Fruit fly (Drosophila melanogaster): Measurements from ENCODE around the gene ThrRS.
A peak's percentile ranks its signal among the peaks of the same experiment; 100 is the strongest.

The ThrRS gene

dm6 chr2L:12103231-12104210 is at the start of gene ThrRS, which contains the start of gene Patsas:
ThrRS (plus strand) TSS chr2L:12103751.
Patsas (minus strand) TSS chr2L:12103285.
- TF ChIP-seq ovo (GFP tag; optimal IDR thresholded peaks at IDR 0.05): peak; percentile 51
- no peak for TF ChIP-seq CG5204 (GFP tag; optimal IDR thresholded peaks at IDR 0.05)
- peak; percentile 80 for TF ChIP-seq CG7101 (tag; optimal IDR thresholded peaks at IDR 0.05)
- peak; percentile 50 for TF ChIP-seq bab1 (GFP tag; optimal IDR thresholded peaks at IDR 0.05)
- TF ChIP-seq CG7045 (GFP tag; optimal IDR thresholded peaks at IDR 0.05): peak; percentile 89
- TF ChIP-seq kay (GFP tag; ENCODE audit: borderline replicate concordance): no peak
- peak; percentile 86 for TF ChIP-seq CG14711 (tag; optimal IDR thresholded peaks at IDR 0.05)
- TF ChIP-seq CG11617 (GFP tag; optimal IDR thresholded peaks at IDR 0.05): peak; percentile 76
- TF ChIP-seq Mnt (GFP tag; optimal IDR thresholded peaks at IDR 0.05): peak; percentile 87
- TF ChIP-seq toe (GFP tag; optimal IDR thresholded peaks at IDR 0.05): peak; percentile 84
- peak; percentile 39 for TF ChIP-seq cic (GFP tag; optimal IDR thresholded peaks at IDR 0.05)
- peak; percentile 66 for TF ChIP-seq Hr96 (GFP tag; optimal IDR thresholded peaks at IDR 0.05)
- peak; percentile 39 for TF ChIP-seq Clk (GFP tag; optimal IDR thresholded peaks at IDR 0.05)
- peak; percentile 77 for TF ChIP-seq CG12768 (GFP tag; optimal IDR thresholded peaks at IDR 0.05)
- peak; percentile 72 for TF ChIP-seq CG33017 (tag; optimal IDR thresholded peaks at IDR 0.05)
- peak; percentile 69 for TF ChIP-seq pad (GFP tag; optimal IDR thresholded peaks at IDR 0.05)
- peak; percentile 67 for TF ChIP-seq tj (GFP tag; optimal IDR thresholded peaks at IDR 0.05)
- TF ChIP-seq cnc (optimal IDR thresholded peaks at IDR 0.05): no peak
- TF ChIP-seq CG1620 (GFP tag; optimal IDR thresholded peaks at IDR 0.05): peak; percentile 70
- TF ChIP-seq Crg-1 (GFP tag; optimal IDR thresholded peaks at IDR 0.05): peak; percentile 23

- TF ChIP-seq pad (GFP tag; optimal IDR thresholded peaks at IDR 0.05) (no peak), cic (GFP tag; optimal IDR thresholded peaks at IDR 0.05) (no peak), tj (GFP tag; optimal IDR thresholded peaks at IDR 0.05) (peak; percentile 57), CG12768 (GFP tag; optimal IDR thresholded peaks at IDR 0.05) (peak; percentile 4), Clk (GFP tag; optimal IDR thresholded peaks at IDR 0.05) (no peak), CG11617 (GFP tag; optimal IDR thresholded peaks at IDR 0.05) (no peak), bab1 (GFP tag; optimal IDR thresholded peaks at IDR 0.05) (no peak), CG5204 (GFP tag; optimal IDR thresholded peaks at IDR 0.05) (no peak), Mnt (GFP tag; optimal IDR thresholded peaks at IDR 0.05) (peak; percentile 87)
Measured at dm6 chr2L:12055837-12056388, 47.6 kb upstream of the ThrRS start, which contains the start of the genes JhI-21, RpL7-like and CG34164. JhI-21 (minus strand) TSS chr2L:12056042. RpL7-like (plus strand) TSS chr2L:12056326. CG34164 (plus strand) TSS chr2L:12056348.

DNA sequence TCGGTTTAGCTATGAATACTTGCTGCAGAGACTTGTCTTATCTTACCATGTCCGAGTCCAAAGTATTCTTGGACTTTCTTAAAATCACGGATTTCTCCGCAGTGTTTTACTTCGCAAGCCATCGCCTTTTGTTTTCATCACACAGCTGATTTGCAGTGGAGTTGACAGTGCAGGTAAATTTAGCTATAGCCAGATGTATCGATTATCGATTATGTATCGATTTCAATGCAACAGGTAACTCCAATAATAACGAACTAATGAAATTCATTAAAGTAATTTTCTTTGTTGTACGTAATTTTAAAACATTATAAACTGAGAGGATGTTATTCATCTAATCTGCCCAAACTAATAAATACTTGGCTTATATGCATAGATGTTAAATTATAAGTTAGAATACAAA is 40.5 kb upstream of the ThrRS start, which contains the start of gene Rab3-GAP:
Gene Rab3-GAP, minus strand, starts transcription at position 150 of the 400 bp plus-strand sequence.
- peak; percentile 20 for TF ChIP-seq CG11617 (GFP tag; optimal IDR thresholded peaks at IDR 0.05)
- no peak for TF ChIP-seq CG5204 (GFP tag; optimal IDR thresholded peaks at IDR 0.05)
- TF ChIP-seq CG14711 (tag; optimal IDR thresholded peaks at IDR 0.05): peak; percentile 29
- TF ChIP-seq pad (GFP tag; optimal IDR thresholded peaks at IDR 0.05): no peak
- TF ChIP-seq bab1 (GFP tag; optimal IDR thresholded peaks at IDR 0.05): peak; percentile 47
- peak; percentile 13 for TF ChIP-seq CG7101 (tag; optimal IDR thresholded peaks at IDR 0.05)

DNA sequence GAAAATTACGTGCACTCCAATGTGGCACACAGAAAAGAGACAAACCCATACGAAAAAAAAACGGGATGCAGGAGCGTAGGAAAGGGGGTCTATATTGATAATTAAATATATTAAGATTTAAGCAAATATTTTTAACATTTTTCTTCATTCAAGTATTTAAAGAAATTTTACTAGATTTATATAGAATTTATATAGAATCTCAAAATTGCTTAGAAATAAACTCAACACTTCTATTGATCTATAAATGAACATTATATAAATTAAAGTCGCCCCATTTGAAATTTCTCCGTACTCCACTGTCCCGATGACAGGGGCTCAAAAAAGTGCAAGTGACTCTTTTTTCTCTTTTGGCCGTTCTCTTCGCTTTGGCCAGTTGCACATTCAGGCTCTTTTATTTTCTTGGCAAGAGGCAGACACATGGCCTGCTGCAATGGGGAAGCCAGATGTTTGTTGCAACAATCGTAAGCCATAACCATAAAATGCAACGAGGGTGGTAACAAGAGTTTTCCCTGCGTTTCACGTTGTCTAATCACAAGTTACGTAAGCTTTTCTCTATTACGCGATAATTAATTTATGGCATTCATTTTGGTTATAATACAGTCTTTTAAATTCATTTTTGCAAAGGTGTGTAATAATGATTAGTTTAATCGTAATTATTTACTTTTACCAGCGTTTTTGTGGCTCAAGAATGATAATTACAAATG is 37.7 kb upstream of the ThrRS start:
- TF ChIP-seq CG7101 (tag; optimal IDR thresholded peaks at IDR 0.05) (peak; percentile 51), CG7045 (GFP tag; optimal IDR thresholded peaks at IDR 0.05) (peak; percentile 19), CG12768 (GFP tag; optimal IDR thresholded peaks at IDR 0.05) (peak; percentile 15), CG11617 (GFP tag; optimal IDR thresholded peaks at IDR 0.05) (peak; percentile 29), CG1620 (GFP tag; optimal IDR thresholded peaks at IDR 0.05) (no peak), CG14711 (tag; optimal IDR thresholded peaks at IDR 0.05) (peak; percentile 34), cnc (optimal IDR thresholded peaks at IDR 0.05) (no peak), CG33017 (tag; optimal IDR thresholded peaks at IDR 0.05) (peak; percentile 64)

DNA sequence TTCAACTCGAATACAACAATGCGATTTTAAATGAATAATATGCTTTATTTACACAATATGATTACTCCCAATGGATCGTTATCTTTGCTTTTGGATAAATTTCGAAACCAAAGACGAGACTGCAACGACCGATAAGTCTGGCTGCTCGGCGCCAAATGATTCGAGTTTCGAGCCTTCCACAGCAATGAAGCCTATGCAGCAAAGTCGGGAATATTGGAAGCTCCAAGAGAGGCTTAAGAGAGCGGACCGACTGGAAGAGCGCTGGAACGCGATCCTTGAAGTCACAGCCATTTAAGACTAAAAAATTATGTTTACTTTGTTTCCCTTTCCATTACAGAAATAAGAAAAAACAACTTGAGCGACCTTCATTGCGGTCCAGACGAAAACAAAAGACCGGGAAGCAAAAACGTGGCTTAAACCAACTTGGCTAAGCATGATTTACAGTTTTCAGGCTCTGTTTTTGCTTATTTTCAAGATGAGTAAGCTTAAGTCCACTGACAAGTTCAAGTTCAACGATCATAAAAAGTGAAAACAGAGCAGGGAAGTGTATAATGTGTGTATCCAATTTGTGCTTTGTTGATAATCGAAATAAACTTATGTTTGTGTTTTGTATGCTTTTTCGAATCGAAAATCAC is 36.8 kb upstream of the ThrRS start, which contains the start of gene firl:
Gene firl, minus strand, starts transcription at position 159 of the 635 bp plus-strand sequence.
- TF ChIP-seq CG11617 (GFP tag; optimal IDR thresholded peaks at IDR 0.05) (no peak), CG14711 (tag; optimal IDR thresholded peaks at IDR 0.05) (no peak), pad (GFP tag; optimal IDR thresholded peaks at IDR 0.05) (no peak), Clk (GFP tag; optimal IDR thresholded peaks at IDR 0.05) (no peak), CG12768 (GFP tag; optimal IDR thresholded peaks at IDR 0.05) (no peak), CG7045 (GFP tag; optimal IDR thresholded peaks at IDR 0.05) (no peak), Crg-1 (GFP tag; optimal IDR thresholded peaks at IDR 0.05) (no peak), CG5204 (GFP tag; optimal IDR thresholded peaks at IDR 0.05) (no peak), toe (GFP tag; optimal IDR thresholded peaks at IDR 0.05) (no peak), bab1 (GFP tag; optimal IDR thresholded peaks at IDR 0.05) (no peak), CG1620 (GFP tag; optimal IDR thresholded peaks at IDR 0.05) (no peak), tj (GFP tag; optimal IDR thresholded peaks at IDR 0.05) (no peak), kay (GFP tag; ENCODE audit: borderline replicate concordance) (no peak), CG7101 (tag; optimal IDR thresholded peaks at IDR 0.05) (no peak), Mnt (GFP tag; optimal IDR thresholded peaks at IDR 0.05) (no peak), cnc (optimal IDR thresholded peaks at IDR 0.05) (no peak)

All from whole organism, adult.